Worm (Caenorhabditis elegans) whole organism, L1 larva: ENCODE measurements around the gene F08F1.3.

ENCODE experiments used
- C04F5.9 ChIP-seq: sonication (generic microtip); optimal IDR thresholded peaks from 2 replicates; lab custom pipeline; 2016; ENCODE audit warnings: missing genetic modification characterization, missing compliant biosample characterization
- C34B4.2 ChIP-seq: sonication (generic microtip); optimal IDR thresholded peaks from 2 replicates; lab custom pipeline; 2017; ENCODE audit warnings: mild to moderate bottlenecking, missing genetic modification characterization, missing compliant biosample characterization
- Y116A8C.19 ChIP-seq: sonication (generic microtip); optimal IDR thresholded peaks from 2 replicates; lab custom pipeline; 2016; ENCODE audit warnings: missing compliant biosample characterization, missing genetic modification characterization, borderline replicate concordance
- aly-2 ChIP-seq: fragments of 150-350 bp; optimal IDR thresholded peaks from 2 replicates; lab custom pipeline; 2014; ENCODE audit warnings: missing biosample characterization, missing genetic modification characterization
- ama-1 ChIP-seq: fragments of 150-350 bp; optimal IDR thresholded peaks from 2 replicates; lab custom pipeline; 2014
- blmp-1 ChIP-seq: fragments of 150-350 bp; optimal IDR thresholded peaks from 2 replicates; lab custom pipeline; 2014; ENCODE audit warnings: missing biosample characterization, missing genetic modification characterization
- ceh-8 ChIP-seq: fragments of 200-800 bp; sonication (Bioruptor generic); optimal IDR thresholded peaks from 2 replicates; lab custom pipeline; 2018; ENCODE audit warnings: mild to moderate bottlenecking, missing genetic modification characterization, moderate library complexity, missing compliant biosample characterization
- ceh-82 ChIP-seq, 3 experiments: fragments of 150-350 bp in 1 of 3; sonication (generic microtip) in 2 of 3; optimal IDR thresholded peaks; 2 replicates each; lab custom pipeline; 2014 to 2017; ENCODE audit warnings: missing biosample characterization in 3 of 3, missing genetic modification characterization in 3 of 3
- ceh-88 ChIP-seq: fragments of 200-800 bp; sonication (Bioruptor generic); IDR thresholded peaks from 2 replicates; pipeline ENCODE4 v1.3.6; 2022; ENCODE audit warnings: missing genetic modification characterization, missing compliant biosample characterization
- ceh-90 ChIP-seq: sonication (generic microtip); optimal IDR thresholded peaks from 2 replicates; lab custom pipeline; 2016; ENCODE audit warnings: missing genetic modification characterization, missing compliant biosample characterization
- efl-1 ChIP-seq, 4 experiments: fragments of 150-350 bp; optimal IDR thresholded peaks in 3 of 4; peaks in 1 of 4; 1 replicate in 1 of 4; 2 replicates in 3 of 4; lab custom pipeline; 2014; ENCODE audit warnings: missing biosample characterization in 2 of 4, missing genetic modification characterization in 2 of 4, missing genetic modification reagents in 2 of 4
- egl-13 ChIP-seq: sonication (generic microtip); optimal IDR thresholded peaks from 2 replicates; lab custom pipeline; 2016; ENCODE audit warnings: missing genotype, missing genetic modification reagents, missing genetic modification characterization, missing compliant biosample characterization
- elt-2 ChIP-seq: sonication (generic microtip); optimal IDR thresholded peaks from 2 replicates; lab custom pipeline; 2016; ENCODE audit warnings: missing genetic modification characterization, mild to moderate bottlenecking, inconsistent platforms, missing compliant biosample characterization, missing genetic modification reagents
- fkh-4 ChIP-seq: sonication (generic microtip); optimal IDR thresholded peaks from 2 replicates; lab custom pipeline; 2016; ENCODE audit warnings: missing compliant biosample characterization, missing genetic modification characterization, borderline replicate concordance
- fkh-8 ChIP-seq: sonication (generic microtip); optimal IDR thresholded peaks from 2 replicates; lab custom pipeline; 2016; ENCODE audit warnings: mild to moderate bottlenecking, missing genetic modification characterization, missing compliant biosample characterization
- grh-1 ChIP-seq: fragments of 200-800 bp; sonication (Bioruptor generic); IDR thresholded peaks from 2 replicates; pipeline ENCODE4 v1.3.6; 2022; ENCODE audit warnings: missing genetic modification reagents, missing genetic modification characterization, missing compliant biosample characterization
- hlh-4 ChIP-seq: sonication (generic microtip); optimal IDR thresholded peaks from 2 replicates; lab custom pipeline; 2016; ENCODE audit warnings: mild to moderate bottlenecking, missing genetic modification characterization, missing compliant biosample characterization
- irx-1 ChIP-seq: sonication (generic microtip); optimal IDR thresholded peaks from 2 replicates; lab custom pipeline; 2016; ENCODE audit warnings: missing genetic modification characterization, missing compliant biosample characterization
- lin-13 ChIP-seq: fragments of 150-350 bp; optimal IDR thresholded peaks from 2 replicates; lab custom pipeline; 2014; ENCODE audit warnings: missing biosample characterization, missing genetic modification reagents, missing genetic modification characterization
- lin-14 ChIP-seq: fragments of 200-800 bp; sonication (Bioruptor generic); optimal IDR thresholded peaks from 2 replicates; lab custom pipeline; 2018; ENCODE audit warnings: mild to moderate bottlenecking, missing genetic modification characterization, moderate library complexity, missing compliant biosample characterization
- lin-15B ChIP-seq: fragments of 150-350 bp; sonication (generic microtip); optimal IDR thresholded peaks from 3 replicates; lab custom pipeline; 2014; ENCODE audit warnings: missing biosample characterization, missing genetic modification characterization
- lin-35 ChIP-seq, 2 experiments: fragments of 150-350 bp; optimal IDR thresholded peaks; 2 replicates each; lab custom pipeline; 2014; ENCODE audit warnings: missing biosample characterization in 2 of 2, missing genetic modification characterization in 2 of 2, missing genetic modification reagents in 2 of 2
- lin-39 ChIP-seq: fragments of 150-350 bp; optimal IDR thresholded peaks from 2 replicates; lab custom pipeline; 2014; ENCODE audit warnings: missing biosample characterization, missing genetic modification reagents, missing genetic modification characterization
- mab-9 ChIP-seq: fragments of 200-800 bp; sonication (Bioruptor generic); IDR thresholded peaks from 2 replicates; pipeline ENCODE4 v1.3.6; 2022; ENCODE audit warnings: missing genetic modification reagents, missing genetic modification characterization, missing compliant biosample characterization
- mef-2 ChIP-seq: fragments of 150-350 bp; optimal IDR thresholded peaks from 2 replicates; lab custom pipeline; 2014; ENCODE audit warnings: missing biosample characterization, missing genetic modification characterization
- nhr-11 ChIP-seq: fragments of 150-350 bp; optimal IDR thresholded peaks from 2 replicates; lab custom pipeline; 2014; ENCODE audit warnings: missing biosample characterization, missing genetic modification characterization
- nhr-12 ChIP-seq: sonication (generic microtip); optimal IDR thresholded peaks from 2 replicates; lab custom pipeline; 2017; ENCODE audit warnings: missing biosample characterization, missing genetic modification characterization
- nhr-20 ChIP-seq: sonication (generic microtip); optimal IDR thresholded peaks from 2 replicates; lab custom pipeline; 2016; ENCODE audit warnings: mild to moderate bottlenecking, missing genetic modification characterization, missing compliant biosample characterization
- nhr-28 ChIP-seq: fragments of 150-350 bp; optimal IDR thresholded peaks from 2 replicates; lab custom pipeline; 2014; ENCODE audit warnings: missing biosample characterization, missing genetic modification characterization
- nhr-76 ChIP-seq: sonication (generic microtip); optimal IDR thresholded peaks from 2 replicates; lab custom pipeline; 2017; ENCODE audit warnings: missing biosample characterization, missing genetic modification characterization
- nhr-77 ChIP-seq: fragments of 150-350 bp; optimal IDR thresholded peaks from 2 replicates; lab custom pipeline; 2014; ENCODE audit warnings: missing biosample characterization, missing genetic modification characterization
- pag-3 ChIP-seq: sonication (generic microtip); optimal IDR thresholded peaks from 2 replicates; lab custom pipeline; 2017; ENCODE audit warnings: missing genetic modification characterization, mild to moderate bottlenecking, missing compliant biosample characterization, antibody characterized with exemption, borderline replicate concordance; ENCODE audit not compliant: insufficient read depth
- pqm-1 ChIP-seq: sonication (generic microtip); optimal IDR thresholded peaks from 3 replicates; lab custom pipeline; 2017; ENCODE audit warnings: missing biosample characterization, missing genetic modification characterization
- skn-1 ChIP-seq: fragments of 150-350 bp; optimal IDR thresholded peaks from 2 replicates; lab custom pipeline; 2014; ENCODE audit warnings: missing biosample characterization, missing genetic modification characterization
- sptf-1 ChIP-seq: fragments of 150-350 bp; optimal IDR thresholded peaks from 2 replicates; lab custom pipeline; 2014; ENCODE audit warnings: missing biosample characterization, missing genetic modification characterization
- swsn-7 ChIP-seq: sonication (generic microtip); optimal IDR thresholded peaks from 2 replicates; lab custom pipeline; 2016; ENCODE audit warnings: missing genetic modification characterization, missing compliant biosample characterization
- tlp-1 ChIP-seq: fragments of 150-350 bp; optimal IDR thresholded peaks from 2 replicates; lab custom pipeline; 2014; ENCODE audit warnings: missing biosample characterization, missing genetic modification characterization
- vab-15 ChIP-seq: sonication (generic microtip); optimal IDR thresholded peaks from 2 replicates; lab custom pipeline; 2017; ENCODE audit warnings: missing genotype, mild to moderate bottlenecking, missing genetic modification characterization, missing compliant biosample characterization
- xbp-1 ChIP-seq: sonication (generic microtip); optimal IDR thresholded peaks from 2 replicates; lab custom pipeline; 2016; ENCODE audit warnings: missing genetic modification characterization, missing compliant biosample characterization
- zip-4 ChIP-seq: fragments of 200-800 bp; sonication (Bioruptor generic); optimal IDR thresholded peaks from 2 replicates; lab custom pipeline; 2018; ENCODE audit warnings: mild to moderate bottlenecking, missing genetic modification characterization, moderate library complexity, missing compliant biosample characterization
- ztf-11 ChIP-seq, 2 experiments: sonication (generic microtip); optimal IDR thresholded peaks; 2 replicates each; lab custom pipeline; 2016 to 2017; ENCODE audit warnings: missing genetic modification characterization in 2 of 2, missing biosample characterization in 1 of 2, missing compliant biosample characterization in 1 of 2
- ztf-4 ChIP-seq: fragments of 150-350 bp; optimal IDR thresholded peaks from 2 replicates; lab custom pipeline; 2014; ENCODE audit warnings: missing biosample characterization, missing genetic modification characterization

The F08F1.3 gene

ce11 chrX:8475142-8475541, 46.5 kb downstream of the F08F1.3 start (continued):
- TF ChIP-seq mab-9 (GFP tag; lab: Robert Waterston, UW) (no peak), lin-14 (GFP tag; lab: Kevin White, UChicago) (peak; percentile 90), ceh-82 (tag; optimal IDR thresholded peaks at IDR 0.05; lab: Kevin White, UChicago) (no peak), mef-2 (no peak), vab-15 (tag; lab: Kevin White, UChicago) (peak; percentile 42), lin-35 (GFP tag; optimal IDR thresholded peaks at IDR 0.05; lab: Kevin White, UChicago) (peak in 1 of 2 experiments; percentile 78), nhr-77 (no peak), nhr-76 (tag; lab: Kevin White, UChicago) (no peak), xbp-1 (peak; percentile 13), sptf-1 (tag; lab: Kevin White, UChicago) (no peak), C04F5.9 (no peak), grh-1 (GFP tag; lab: Robert Waterston, UW) (peak; percentile 81), egl-13 (tag; lab: Kevin White, UChicago) (no peak), tlp-1 (no peak), pqm-1 (tag; lab: Kevin White, UChicago) (no peak), nhr-28 (tag; lab: Kevin White, UChicago) (no peak), lin-15B (no peak), ztf-4 (tag; lab: Kevin White, UChicago) (peak; percentile 65), fkh-4 (no peak), efl-1 (optimal IDR thresholded peaks at IDR 0.05; lab: Kevin White, UChicago) (peak in 1 of 2 experiments; percentile 2), efl-1 (GFP tag; optimal IDR thresholded peaks at IDR 0.05 in 1 of 2; lab: Kevin White, UChicago) (peak in 1 of 2 experiments; percentile 80), fkh-8 (tag; lab: Kevin White, UChicago) (no peak), C34B4.2 (no peak), nhr-11 (tag; lab: Kevin White, UChicago) (no peak), nhr-20 (tag; lab: Kevin White, UChicago) (peak; percentile 99), nhr-12 (tag; lab: Kevin White, UChicago) (no peak), irx-1 (tag; lab: Kevin White, UChicago) (peak; percentile 43), hlh-4 (tag; lab: Kevin White, UChicago) (no peak), skn-1 (tag; lab: Kevin White, UChicago) (peak; percentile 27), ceh-8 (GFP tag; lab: Kevin White, UChicago) (no peak), elt-2 (tag; lab: Kevin White, UChicago) (no peak), ceh-88 (GFP tag; lab: Robert Waterston, UW) (0 out of 2 replicates have a peak, but pooled peaks have one; percentile 7), Y116A8C.19 (tag; lab: Kevin White, UChicago) (no peak), aly-2 (tag; lab: Kevin White, UChicago) (no peak), lin-13 (peak; percentile 1), pag-3 (no peak), zip-4 (GFP tag; lab: Kevin White, UChicago) (no peak), ceh-90 (tag; lab: Kevin White, UChicago) (no peak), swsn-7 (tag; lab: Kevin White, UChicago) (no peak)

- TF ChIP-seq ceh-82 (tag; optimal IDR thresholded peaks at IDR 0.05; lab: Kevin White, UChicago), result no peak
- no peak for TF ChIP-seq fkh-4
- TF ChIP-seq ama-1 (lab: Kevin White, UChicago), result no peak
- peak; percentile 54 for TF ChIP-seq blmp-1 (tag; lab: Kevin White, UChicago)
- no peak for TF ChIP-seq ztf-4 (tag; lab: Kevin White, UChicago)
- TF ChIP-seq nhr-12 (tag; lab: Kevin White, UChicago), result no peak
- no peak for TF ChIP-seq ztf-11 (tag; optimal IDR thresholded peaks at IDR 0.05; lab: Kevin White, UChicago)
- TF ChIP-seq lin-39 (tag; lab: Kevin White, UChicago), result no peak
These were observed 47.2 kb downstream of the F08F1.3 start, which contains the start of gene nhr-14 for ce11 chrX:8475759-8476228. Gene nhr-14 (minus strand): TSS chrX:8476178.
